Worm (Caenorhabditis elegans) whole organism, late embryonic: ENCODE measurements around the gene spin-4.

Experiments used
- F13H6.1 ChIP-seq: sonication (generic microtip); optimal IDR thresholded peaks from 2 replicates; lab custom pipeline; 2016; ENCODE audit warnings: missing genetic modification characterization, missing compliant biosample characterization
- K02D7.2 ChIP-seq: sonication (generic microtip); optimal IDR thresholded peaks from 2 replicates; lab custom pipeline; 2017; ENCODE audit warnings: mild to moderate bottlenecking, missing genetic modification characterization, missing compliant biosample characterization
- T23F11.4 ChIP-seq: fragments of 200-800 bp; sonication (Bioruptor generic); optimal IDR thresholded peaks from 2 replicates; lab custom pipeline; 2018; ENCODE audit warnings: mild to moderate bottlenecking, missing genetic modification characterization, missing compliant biosample characterization
- Y22D7AL.16 ChIP-seq: sonication (generic microtip); optimal IDR thresholded peaks from 2 replicates; lab custom pipeline; 2016; ENCODE audit warnings: missing genetic modification characterization, missing compliant biosample characterization
- ahr-1 ChIP-seq: sonication (generic microtip); optimal IDR thresholded peaks from 2 replicates; lab custom pipeline; 2016; ENCODE audit warnings: missing genetic modification characterization, missing compliant biosample characterization
- ama-1 ChIP-seq: fragments of 150-350 bp; optimal IDR thresholded peaks from 2 replicates; lab custom pipeline; 2014
- ceh-22 ChIP-seq: sonication (generic microtip); optimal IDR thresholded peaks from 2 replicates; lab custom pipeline; 2017; ENCODE audit warnings: missing biosample characterization, missing genetic modification characterization
- ceh-30 ChIP-seq: fragments of 150-350 bp; optimal IDR thresholded peaks from 2 replicates; lab custom pipeline; 2014; ENCODE audit warnings: missing biosample characterization, missing genetic modification characterization
- ceh-31 ChIP-seq: sonication (generic microtip); optimal IDR thresholded peaks from 2 replicates; lab custom pipeline; 2016; ENCODE audit warnings: missing genetic modification characterization, missing compliant biosample characterization
- ceh-34 ChIP-seq: sonication (generic microtip); optimal IDR thresholded peaks from 2 replicates; lab custom pipeline; 2016; ENCODE audit warnings: mild to moderate bottlenecking, missing genetic modification characterization, missing compliant biosample characterization
- ceh-48 ChIP-seq: sonication (generic microtip); optimal IDR thresholded peaks from 2 replicates; lab custom pipeline; 2016; ENCODE audit warnings: missing genetic modification characterization, inconsistent platforms, missing compliant biosample characterization
- che-1 ChIP-seq: sonication (generic microtip); optimal IDR thresholded peaks from 2 replicates; lab custom pipeline; 2016; ENCODE audit warnings: mild to moderate bottlenecking, missing genetic modification characterization, missing compliant biosample characterization
- dve-1 ChIP-seq: sonication (generic microtip); optimal IDR thresholded peaks from 2 replicates; lab custom pipeline; 2017; ENCODE audit warnings: antibody characterized with exemption, mild to moderate bottlenecking, missing genetic modification characterization, missing compliant biosample characterization
- elt-2 ChIP-seq: sonication (generic microtip); optimal IDR thresholded peaks from 2 replicates; lab custom pipeline; 2016; ENCODE audit warnings: missing genetic modification reagents, missing genetic modification characterization, missing compliant biosample characterization
- elt-4 ChIP-seq: sonication (generic microtip); optimal IDR thresholded peaks from 2 replicates; lab custom pipeline; 2016; ENCODE audit warnings: missing genetic modification characterization, missing compliant biosample characterization
- ets-4 ChIP-seq: sonication (generic microtip); optimal IDR thresholded peaks from 2 replicates; lab custom pipeline; 2016; ENCODE audit warnings: missing genetic modification characterization, missing compliant biosample characterization
- fax-1 ChIP-seq: sonication (generic microtip); optimal IDR thresholded peaks from 2 replicates; lab custom pipeline; 2016; ENCODE audit warnings: missing genotype, missing genetic modification characterization, missing compliant biosample characterization
- hlh-13 ChIP-seq: fragments of 200-800 bp; sonication (Bioruptor generic); optimal IDR thresholded peaks from 2 replicates; lab custom pipeline; 2018; ENCODE audit warnings: mild to moderate bottlenecking, missing genetic modification characterization, missing compliant biosample characterization
- hlh-6 ChIP-seq: sonication (generic microtip); optimal IDR thresholded peaks from 2 replicates; lab custom pipeline; 2016; ENCODE audit warnings: missing genotype, missing genetic modification characterization, missing compliant biosample characterization
- lim-6 ChIP-seq: sonication (generic microtip); optimal IDR thresholded peaks from 2 replicates; lab custom pipeline; 2016; ENCODE audit warnings: missing genetic modification characterization, missing compliant biosample characterization
- lin-11 ChIP-seq: fragments of 200-800 bp; sonication (Bioruptor generic); optimal IDR thresholded peaks from 2 replicates; lab custom pipeline; 2018; ENCODE audit warnings: mild to moderate bottlenecking, missing genetic modification characterization, missing compliant biosample characterization
- madf-2 ChIP-seq: sonication (generic microtip); optimal IDR thresholded peaks from 2 replicates; lab custom pipeline; 2017; ENCODE audit warnings: missing genetic modification characterization, missing compliant biosample characterization
- mec-3 ChIP-seq: sonication (generic microtip); optimal IDR thresholded peaks from 2 replicates; lab custom pipeline; 2016; ENCODE audit warnings: borderline replicate concordance, missing genetic modification characterization, missing compliant biosample characterization
- nfya-1 ChIP-seq: sonication (generic microtip); optimal IDR thresholded peaks from 2 replicates; lab custom pipeline; 2017; ENCODE audit warnings: missing genetic modification characterization, mild to moderate bottlenecking, missing compliant biosample characterization, antibody characterized with exemption, moderate library complexity
- nhr-11 ChIP-seq: fragments of 150-350 bp; optimal IDR thresholded peaks from 2 replicates; lab custom pipeline; 2014; ENCODE audit warnings: missing biosample characterization, missing genetic modification characterization
- nhr-232 ChIP-seq: sonication (generic microtip); optimal IDR thresholded peaks from 2 replicates; lab custom pipeline; 2016; ENCODE audit warnings: missing genetic modification characterization, missing compliant biosample characterization
- pag-3 ChIP-seq: sonication (generic microtip); optimal IDR thresholded peaks from 2 replicates; lab custom pipeline; 2016; ENCODE audit warnings: missing compliant biosample characterization, missing genetic modification characterization, borderline replicate concordance
- pax-1 ChIP-seq: fragments of 150-350 bp; optimal IDR thresholded peaks from 2 replicates; lab custom pipeline; 2014; ENCODE audit warnings: missing biosample characterization, missing genetic modification characterization
- pha-2 ChIP-seq: sonication (generic microtip); optimal IDR thresholded peaks from 2 replicates; lab custom pipeline; 2017; ENCODE audit warnings: mild to moderate bottlenecking, missing genetic modification characterization, missing compliant biosample characterization
- pha-4 ChIP-seq: fragments of 150-350 bp; optimal IDR thresholded peaks from 2 replicates; lab custom pipeline; 2018; ENCODE audit warnings: missing biosample characterization, missing genetic modification reagents, missing genetic modification characterization
- rnt-1 ChIP-seq: sonication (generic microtip); optimal IDR thresholded peaks from 2 replicates; lab custom pipeline; 2016; ENCODE audit warnings: missing genetic modification characterization, missing compliant biosample characterization
- tbx-2 ChIP-seq: sonication (generic microtip); optimal IDR thresholded peaks from 2 replicates; lab custom pipeline; 2016; ENCODE audit warnings: missing genetic modification characterization, missing compliant biosample characterization
- tbx-7 ChIP-seq: sonication (generic microtip); optimal IDR thresholded peaks from 2 replicates; lab custom pipeline; 2016; ENCODE audit warnings: missing genotype, missing genetic modification characterization, missing compliant biosample characterization
- ttx-3 ChIP-seq: sonication (generic microtip); optimal IDR thresholded peaks from 2 replicates; lab custom pipeline; 2016; ENCODE audit warnings: missing genetic modification reagents, missing genetic modification characterization, missing compliant biosample characterization
- unc-3 ChIP-seq, 2 experiments: fragments of 200-800 bp in 1 of 2; sonication (Bioruptor generic) in 1 of 2; sonication (generic microtip) in 1 of 2; conservative IDR thresholded peaks in 1 of 2; optimal IDR thresholded peaks in 1 of 2; 2 replicates each; pipeline versions ENCODE4 v1.3.6 to Lab custom; 2016 to 2022; ENCODE audit warnings: missing compliant biosample characterization in 2 of 2, missing genetic modification characterization in 2 of 2, missing genetic modification reagents in 1 of 2

spin-4 gene

ce11 chrIII:12680266-12680665 lies 7.9 kb upstream of the spin-4 start:
- TF ChIP-seq nfya-1 (peak; percentile 88), unc-3 (GFP tag; conservative IDR thresholded peaks at IDR 0.05; lab: Robert Waterston, UW) (no peak), unc-3 (tag; optimal IDR thresholded peaks at IDR 0.05; lab: Kevin White, UChicago) (no peak), tbx-2 (tag; lab: Kevin White, UChicago) (no peak)

ce11 chrIII:12685372-12686298 lies 2.5 kb upstream of the spin-4 start:
- peak; percentile 96 for TF ChIP-seq nfya-1
- no peak for TF ChIP-seq nhr-11 (tag; lab: Kevin White, UChicago)
- peak; percentile 3 for TF ChIP-seq ama-1
- TF ChIP-seq madf-2 (tag; lab: Kevin White, UChicago), result no peak

- TF ChIP-seq F13H6.1 (tag; lab: Kevin White, UChicago) (no peak), K02D7.2 (tag; lab: Kevin White, UChicago) (peak; percentile 15), elt-4 (tag; lab: Kevin White, UChicago) (no peak), che-1 (tag; lab: Kevin White, UChicago) (no peak), ets-4 (tag; lab: Kevin White, UChicago) (no peak), mec-3 (tag; lab: Kevin White, UChicago) (no peak)
These were observed 1.5 kb upstream of the spin-4 start for ce11 chrIII:12686457-12687250.

ce11 chrIII:12687382-12687781 lies 736 bp upstream of the spin-4 start:
- TF ChIP-seq hlh-6 (tag; lab: Kevin White, UChicago) (no peak), dve-1 (no peak), tbx-7 (tag; lab: Kevin White, UChicago) (no peak), pha-2 (tag; lab: Kevin White, UChicago) (no peak), lin-11 (no peak), mec-3 (tag; lab: Kevin White, UChicago) (no peak), pag-3 (tag; lab: Kevin White, UChicago) (no peak), ceh-22 (tag; lab: Kevin White, UChicago) (no peak)

- TF ChIP-seq nfya-1, result peak; percentile 70
- TF ChIP-seq ahr-1, result no peak
These were observed 9.5 kb downstream of the spin-4 start for ce11 chrIII:12697591-12697990.

ce11 chrIII:12699194-12699593 lies 11.1 kb downstream of the spin-4 start, which contains the start of gene sas-1:
sas-1 (plus strand) TSS chrIII:12699494.
- no peak for TF ChIP-seq elt-2
- no peak for TF ChIP-seq hlh-13 (GFP tag; lab: Kevin White, UChicago)
- TF ChIP-seq T23F11.4, result no peak
- no peak for TF ChIP-seq tbx-2 (tag; lab: Kevin White, UChicago)
- no peak for TF ChIP-seq ceh-31 (tag; lab: Kevin White, UChicago)
- TF ChIP-seq ceh-34 (tag; lab: Kevin White, UChicago), result no peak
- no peak for TF ChIP-seq fax-1 (tag; lab: Kevin White, UChicago)
- no peak for TF ChIP-seq pag-3 (tag; lab: Kevin White, UChicago)
- no peak for TF ChIP-seq rnt-1 (tag; lab: Kevin White, UChicago)
- no peak for TF ChIP-seq ceh-30 (tag; lab: Kevin White, UChicago)
- no peak for TF ChIP-seq lim-6
- TF ChIP-seq pax-1, result no peak
- TF ChIP-seq ceh-48 (tag; lab: Kevin White, UChicago), result no peak
- no peak for TF ChIP-seq Y22D7AL.16
- no peak for TF ChIP-seq tbx-7 (tag; lab: Kevin White, UChicago)
- no peak for TF ChIP-seq pha-4 (tag; lab: Kevin White, UChicago)
- no peak for TF ChIP-seq nhr-232 (tag; lab: Kevin White, UChicago)
- no peak for TF ChIP-seq madf-2 (tag; lab: Kevin White, UChicago)
- no peak for TF ChIP-seq nhr-11 (tag; lab: Kevin White, UChicago)
- no peak for TF ChIP-seq ttx-3 (tag; lab: Kevin White, UChicago)
